Worm (Caenorhabditis elegans): Measurements from ENCODE around the gene F54F2.9.
A peak's percentile ranks its signal among the peaks of the same experiment; 100 is the strongest.

Gene F54F2.9

DNA sequence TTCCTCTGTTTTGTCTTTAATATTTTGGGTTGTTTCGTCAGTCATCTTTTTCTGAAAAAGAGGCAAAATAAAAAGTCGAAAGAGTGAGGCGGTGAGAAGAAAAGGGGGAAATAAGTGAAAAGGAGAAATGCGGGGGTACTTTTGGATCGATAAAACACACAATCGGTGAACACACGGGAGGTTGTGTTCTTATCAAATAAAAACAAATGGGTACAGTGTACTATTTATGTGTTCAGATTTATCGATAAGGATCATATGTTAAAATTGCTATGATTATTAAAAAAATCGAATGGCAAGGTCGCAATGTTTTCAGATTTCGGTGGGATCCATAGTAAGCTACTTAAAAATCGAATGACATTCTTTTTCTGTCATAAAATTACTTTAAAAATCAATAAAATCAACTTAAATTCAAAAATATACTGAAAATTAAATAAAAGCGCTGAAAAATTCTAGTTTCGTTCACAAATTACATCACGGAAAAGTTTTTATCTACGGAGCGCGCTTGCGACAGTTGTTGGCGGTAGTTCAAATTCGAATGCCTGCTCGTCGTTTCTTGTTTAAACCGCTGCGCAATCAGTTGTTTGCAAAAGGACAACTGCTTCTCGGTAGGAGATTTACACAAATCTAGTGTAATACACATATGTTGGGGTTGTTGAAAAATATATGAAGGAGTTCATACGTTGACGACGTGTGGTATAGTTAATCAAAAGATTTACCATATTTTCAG, 17.6 kb downstream of the F54F2.9 start, which contains the start of gene prx-19:
TSS of gene prx-19 (minus strand) at position 51 of the 727 bp plus-strand sequence.
- TF ChIP-seq nhr-12 (tag; optimal IDR thresholded peaks at IDR 0.05) (no peak), ces-1 (GFP tag; optimal IDR thresholded peaks at IDR 0.05) (peak; percentile 88), tbx-8 (GFP tag; optimal IDR thresholded peaks at IDR 0.05) (no peak), pha-4 (tag; optimal IDR thresholded peaks at IDR 0.05) (peak; percentile 62), unc-62 (GFP tag; optimal IDR thresholded peaks at IDR 0.05) (no peak), M03D4.4 (tag; optimal IDR thresholded peaks at IDR 0.05) (no peak), mep-1 (tag; optimal IDR thresholded peaks at IDR 0.05) (peak; percentile 77), lsy-2 (tag; optimal IDR thresholded peaks at IDR 0.05) (peak; percentile 66), bed-3 (GFP tag; optimal IDR thresholded peaks at IDR 0.05) (no peak), nhr-76 (tag; optimal IDR thresholded peaks at IDR 0.05) (no peak), ceh-39 (tag; optimal IDR thresholded peaks at IDR 0.05) (no peak), hlh-1 (tag; optimal IDR thresholded peaks at IDR 0.05) (peak; percentile 98), nhr-237 (tag; optimal IDR thresholded peaks at IDR 0.05) (peak; percentile 63), unc-120 (tag; optimal IDR thresholded peaks at IDR 0.05; ENCODE audit: poor library complexity, severe bottlenecking) (no peak)

ce11 chrIII:8807246-8807645, 19.8 kb downstream of the F54F2.9 start, which contains the start of gene F54F2.7:
F54F2.7 (minus strand) TSS chrIII:8807346.
- no peak for TF ChIP-seq elt-1 (tag; optimal IDR thresholded peaks at IDR 0.05; ENCODE audit: borderline replicate concordance, insufficient read depth)
- TF ChIP-seq unc-62 (GFP tag; optimal IDR thresholded peaks at IDR 0.05): no peak
- no peak for TF ChIP-seq ces-1 (GFP tag; optimal IDR thresholded peaks at IDR 0.05)
- TF ChIP-seq mep-1 (tag; optimal IDR thresholded peaks at IDR 0.05): no peak
- TF ChIP-seq flh-1 (GFP tag; optimal IDR thresholded peaks at IDR 0.05): no peak
- TF ChIP-seq elt-3 (tag; optimal IDR thresholded peaks at IDR 0.05): no peak
- no peak for TF ChIP-seq unc-120 (tag; optimal IDR thresholded peaks at IDR 0.05; ENCODE audit: poor library complexity, severe bottlenecking)

DNA sequence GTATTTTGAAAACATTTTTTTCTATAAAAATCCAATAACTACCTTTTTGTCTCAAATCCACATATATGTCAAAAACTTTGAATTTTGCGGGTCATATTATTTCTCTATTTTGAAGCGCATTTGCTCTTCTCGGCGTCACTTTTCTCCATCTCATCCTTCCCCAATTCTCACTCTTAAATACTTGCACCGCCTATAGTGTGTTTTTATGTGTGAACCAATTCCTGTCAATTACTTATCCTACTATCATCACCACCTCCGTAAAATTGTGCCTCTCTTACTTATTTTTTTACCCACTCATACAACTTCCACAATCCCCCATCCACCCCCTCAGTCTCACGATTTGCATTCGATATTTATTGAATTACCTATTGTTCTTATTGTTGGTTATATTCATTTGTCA, 21.2 kb downstream of the F54F2.9 start:
- TF ChIP-seq ceh-83 (GFP tag; optimal IDR thresholded peaks at IDR 0.05) (peak; percentile 43), M03D4.4 (tag; optimal IDR thresholded peaks at IDR 0.05) (no peak), pha-4 (tag; optimal IDR thresholded peaks at IDR 0.05) (no peak), lin-32 (GFP tag; optimal IDR thresholded peaks at IDR 0.05) (no peak)

- peak; percentile 48 for TF ChIP-seq bed-3 (GFP tag; optimal IDR thresholded peaks at IDR 0.05)
- TF ChIP-seq nhr-237 (tag; optimal IDR thresholded peaks at IDR 0.05): peak; percentile 97
- TF ChIP-seq tbx-8 (GFP tag; optimal IDR thresholded peaks at IDR 0.05): peak; percentile 65
- no peak for TF ChIP-seq ceh-83 (GFP tag; optimal IDR thresholded peaks at IDR 0.05)
- TF ChIP-seq mls-2 (tag; optimal IDR thresholded peaks at IDR 0.05): peak; percentile 86
- peak; percentile 93 for TF ChIP-seq elt-3 (tag; optimal IDR thresholded peaks at IDR 0.05)
- TF ChIP-seq snpc-4 (tag; optimal IDR thresholded peaks at IDR 0.05): no peak
- peak; percentile 97 for TF ChIP-seq unc-120 (tag; optimal IDR thresholded peaks at IDR 0.05; ENCODE audit: poor library complexity, severe bottlenecking)
- TF ChIP-seq unc-39 (tag; optimal IDR thresholded peaks at IDR 0.05): peak; percentile 57
- no peak for TF ChIP-seq nhr-76 (tag; optimal IDR thresholded peaks at IDR 0.05)
- TF ChIP-seq sptf-1 (tag; optimal IDR thresholded peaks at IDR 0.05): peak; percentile 63
- peak; percentile 99 for TF ChIP-seq unc-62 (GFP tag; optimal IDR thresholded peaks at IDR 0.05)
- peak; percentile 47 for TF ChIP-seq ceh-43 (GFP tag; optimal IDR thresholded peaks at IDR 0.05)
- TF ChIP-seq nhr-12 (tag; optimal IDR thresholded peaks at IDR 0.05): no peak
- peak; percentile 97 for TF ChIP-seq hlh-1 (tag; optimal IDR thresholded peaks at IDR 0.05)
- TF ChIP-seq blmp-1 (tag; optimal IDR thresholded peaks at IDR 0.05): no peak
- peak; percentile 74 for TF ChIP-seq mab-5 (tag; optimal IDR thresholded peaks at IDR 0.05)
- TF ChIP-seq drap-1 (GFP tag; optimal IDR thresholded peaks at IDR 0.05): peak; percentile 86
- peak; percentile 39 for TF ChIP-seq zip-8 (tag; optimal IDR thresholded peaks at IDR 0.05)
- TF ChIP-seq lsy-2 (tag; optimal IDR thresholded peaks at IDR 0.05): peak; percentile 85
- no peak for TF ChIP-seq lin-13 (tag; optimal IDR thresholded peaks at IDR 0.05)
- TF ChIP-seq nhr-28 (tag; optimal IDR thresholded peaks at IDR 0.05): peak; percentile 11
- TF ChIP-seq M03D4.4 (tag; optimal IDR thresholded peaks at IDR 0.05): peak; percentile 55
- no peak for TF ChIP-seq flh-1 (GFP tag; optimal IDR thresholded peaks at IDR 0.05)
- peak; percentile 96 for TF ChIP-seq ces-1 (GFP tag; optimal IDR thresholded peaks at IDR 0.05)
- TF ChIP-seq pha-4 (tag; optimal IDR thresholded peaks at IDR 0.05): peak; percentile 89
- TF ChIP-seq sem-2 (GFP tag; optimal IDR thresholded peaks at IDR 0.05): no peak
- peak; percentile 99 for TF ChIP-seq ham-2 (GFP tag; optimal IDR thresholded peaks at IDR 0.05)
- TF ChIP-seq elt-1 (tag; optimal IDR thresholded peaks at IDR 0.05; ENCODE audit: borderline replicate concordance, insufficient read depth): peak; percentile 25
- TF ChIP-seq nhr-2 (tag; optimal IDR thresholded peaks at IDR 0.05): peak; percentile 97
- peak; percentile 98 for TF ChIP-seq mep-1 (tag; optimal IDR thresholded peaks at IDR 0.05)
- TF ChIP-seq ceh-39 (tag; optimal IDR thresholded peaks at IDR 0.05): peak; percentile 93
- peak; percentile 31 for TF ChIP-seq lin-32 (GFP tag; optimal IDR thresholded peaks at IDR 0.05)
- TF ChIP-seq cnd-1 (tag; optimal IDR thresholded peaks at IDR 0.05): peak; percentile 69
- TF ChIP-seq ztf-11 (tag; optimal IDR thresholded peaks at IDR 0.05): peak; percentile 89
These were observed 24.9 kb downstream of the F54F2.9 start for ce11 chrIII:8801864-8802818.
